Fruit fly (Drosophila melanogaster) whole organism, embryonic: Measurements from ENCODE around the gene Lgr1.
A peak's percentile ranks its signal among the peaks of the same experiment; 100 is the strongest.

ENCODE experiments used
- Ada2b ChIP-seq: fragments of 200-800 bp; sonication (Bioruptor generic); IDR thresholded peaks from 2 replicates; pipeline ENCODE4 v1.3.6; 2022; ENCODE audit warnings: missing biosample characterization, missing genetic modification characterization
- Awh ChIP-seq: fragments of 200-800 bp; sonication (Bioruptor generic); IDR thresholded peaks from 2 replicates; pipeline ENCODE4, ENCODE4 v1.3.6; 2022; ENCODE audit warnings: missing biosample characterization, missing genetic modification characterization
- CG10267 ChIP-seq: fragments of 200-800 bp; sonication (Bioruptor generic); optimal IDR thresholded peaks from 2 replicates; lab custom pipeline; 2018; ENCODE audit warnings: missing biosample characterization, mild to moderate bottlenecking, missing genetic modification characterization, moderate library complexity
- CG10462 ChIP-seq: fragments of 200-800 bp; sonication (Bioruptor generic); optimal IDR thresholded peaks from 2 replicates; lab custom pipeline; 2016; ENCODE audit warnings: missing biosample characterization, missing genetic modification characterization
- CG1233 ChIP-seq: fragments of 200-800 bp; sonication (Bioruptor generic); optimal IDR thresholded peaks from 4 replicates; lab custom pipeline; 2018; ENCODE audit warnings: missing biosample characterization, mild to moderate bottlenecking, missing genetic modification characterization
- CG12659 ChIP-seq: fragments of 200-800 bp; sonication (Bioruptor generic); optimal IDR thresholded peaks from 3 replicates; lab custom pipeline; 2017; ENCODE audit warnings: mild to moderate bottlenecking, missing biosample characterization, missing genetic modification reagents, missing genetic modification characterization
- CG14014 ChIP-seq: fragments of 200-800 bp; sonication (Bioruptor generic); IDR thresholded peaks from 2 replicates; pipeline ENCODE4 v1.3.6; 2022; ENCODE audit warnings: missing biosample characterization, missing genetic modification characterization
- CG1529 ChIP-seq: fragments of 200-800 bp; sonication (Bioruptor generic); optimal IDR thresholded peaks from 3 replicates; lab custom pipeline; 2018; ENCODE audit warnings: missing biosample characterization, missing genetic modification characterization
- CG15479 ChIP-seq: fragments of 200-800 bp; sonication (Bioruptor generic); optimal IDR thresholded peaks from 3 replicates; lab custom pipeline; 2019; ENCODE audit warnings: missing biosample characterization, mild to moderate bottlenecking, missing genetic modification characterization, moderate library complexity
- CG16815 ChIP-seq: fragments of 200-800 bp; sonication (Bioruptor generic); optimal IDR thresholded peaks from 3 replicates; lab custom pipeline; 2017; ENCODE audit warnings: missing biosample characterization, mild to moderate bottlenecking, missing genetic modification characterization
- CG17829 ChIP-seq: fragments of 200-800 bp; optimal IDR thresholded peaks from 2 replicates; lab custom pipeline; 2019; ENCODE audit warnings: missing biosample characterization, mild to moderate bottlenecking, missing genetic modification characterization, moderate library complexity
- CG2116 ChIP-seq: fragments of 200-800 bp; sonication (Bioruptor generic); optimal IDR thresholded peaks from 3 replicates; lab custom pipeline; 2018; ENCODE audit warnings: missing biosample characterization, mild to moderate bottlenecking, missing genetic modification characterization
- CG2875 ChIP-seq: fragments of 200-800 bp; sonication (Bioruptor generic); optimal IDR thresholded peaks from 2 replicates; lab custom pipeline; 2017; ENCODE audit warnings: missing biosample characterization, mild to moderate bottlenecking, missing genetic modification characterization, missing genetic modification reagents
- CG30403 ChIP-seq: fragments of 200-800 bp; sonication (Bioruptor generic); optimal IDR thresholded peaks from 3 replicates; lab custom pipeline; 2016; ENCODE audit warnings: missing biosample characterization, missing genetic modification characterization
- CG31365 ChIP-seq: fragments of 200-800 bp; sonication (Bioruptor generic); optimal IDR thresholded peaks from 2 replicates; lab custom pipeline; 2018; ENCODE audit warnings: missing biosample characterization, mild to moderate bottlenecking, missing genetic modification characterization
- CG32772 ChIP-seq: fragments of 200-800 bp; sonication (Bioruptor generic); IDR thresholded peaks from 2 replicates; pipeline ENCODE4 v1.3.6; 2022; ENCODE audit warnings: missing biosample characterization, missing genetic modification characterization
- CG4854 ChIP-seq: fragments of 200-800 bp; sonication (Bioruptor generic); optimal IDR thresholded peaks from 2 replicates; lab custom pipeline; 2016; ENCODE audit warnings: missing biosample characterization, missing genetic modification characterization, inconsistent platforms
- CG5245 ChIP-seq: fragments of 200-800 bp; sonication (Bioruptor generic); optimal IDR thresholded peaks from 3 replicates; lab custom pipeline; 2016; ENCODE audit warnings: missing biosample characterization, missing genetic modification characterization
- CG6254 ChIP-seq: fragments of 200-800 bp; sonication (Bioruptor generic); optimal IDR thresholded peaks from 3 replicates; lab custom pipeline; 2017; ENCODE audit warnings: mild to moderate bottlenecking, missing biosample characterization, missing genetic modification reagents, missing genetic modification characterization
- CG7839 ChIP-seq: fragments of 200-800 bp; sonication (Bioruptor generic); optimal IDR thresholded peaks from 3 replicates; lab custom pipeline; 2018; ENCODE audit warnings: missing biosample characterization, mild to moderate bottlenecking, missing genetic modification characterization, moderate library complexity
- CG8281 ChIP-seq: fragments of 200-800 bp; sonication (Bioruptor generic); optimal IDR thresholded peaks from 2 replicates; lab custom pipeline; 2018; ENCODE audit warnings: missing biosample characterization, mild to moderate bottlenecking, missing genetic modification characterization, moderate library complexity
- CG8388 ChIP-seq: fragments of 200-800 bp; sonication (Bioruptor generic); optimal IDR thresholded peaks from 2 replicates; lab custom pipeline; 2019; ENCODE audit warnings: missing biosample characterization, mild to moderate bottlenecking, missing genetic modification characterization, moderate library complexity
- CG8478 ChIP-seq: fragments of >200 bp; optimal IDR thresholded peaks from 2 replicates; lab custom pipeline; 2018
- CG8924 ChIP-seq: fragments of 200-800 bp; optimal IDR thresholded peaks from 3 replicates; lab custom pipeline; 2019; ENCODE audit warnings: missing biosample characterization, mild to moderate bottlenecking, missing genetic modification characterization, moderate library complexity
- CG8944 ChIP-seq: fragments of 200-800 bp; sonication (Bioruptor generic); optimal IDR thresholded peaks from 3 replicates; lab custom pipeline; 2016; ENCODE audit warnings: missing biosample characterization, missing genetic modification characterization
- CG9215 ChIP-seq: fragments of 200-800 bp; sonication (Bioruptor generic); IDR thresholded peaks from 2 replicates; pipeline ENCODE4 v1.3.6; 2022; ENCODE audit warnings: missing biosample characterization, missing genetic modification characterization
- CG9727 ChIP-seq: fragments of 200-800 bp; sonication (Bioruptor generic); optimal IDR thresholded peaks from 3 replicates; lab custom pipeline; 2017; ENCODE audit warnings: missing biosample characterization, mild to moderate bottlenecking, missing genetic modification characterization
- Doc3 ChIP-seq: fragments of 200-800 bp; sonication (Bioruptor generic); IDR thresholded peaks from 3 replicates; pipeline ENCODE4 v1.3.6; 2022; ENCODE audit warnings: missing biosample characterization, missing genetic modification characterization; ENCODE audit not compliant: partially characterized antibody
- Dref ChIP-seq: fragments of 200-800 bp; sonication (Bioruptor generic); IDR thresholded peaks from 2 replicates; pipeline ENCODE4 v1.3.6; 2022; ENCODE audit warnings: missing biosample characterization, missing genetic modification characterization
- Hmr ChIP-seq: fragments of 200-800 bp; sonication (Bioruptor generic); optimal IDR thresholded peaks from 3 replicates; lab custom pipeline; 2017; ENCODE audit warnings: mild to moderate bottlenecking, missing biosample characterization, missing genetic modification reagents, missing genetic modification characterization
- Hr51 ChIP-seq, 2 experiments: fragments of 200-800 bp; sonication (Bioruptor generic); optimal IDR thresholded peaks; 2 replicates in 1 of 2; 3 replicates in 1 of 2; lab custom pipeline; 2016 to 2018; ENCODE audit warnings: missing biosample characterization in 2 of 2, missing genetic modification characterization in 2 of 2, mild to moderate bottlenecking in 1 of 2, moderate library complexity in 1 of 2
- Hr78 ChIP-seq, 2 experiments: fragments of 200-800 bp in 1 of 2; fragments of >200 bp in 1 of 2; sonication (Bioruptor generic) in 1 of 2; optimal IDR thresholded peaks; 2 replicates each; lab custom pipeline; 2017 to 2019; ENCODE audit warnings: missing biosample characterization in 2 of 2, missing genetic modification characterization in 2 of 2, mild to moderate bottlenecking in 1 of 2, moderate library complexity in 1 of 2
- Max ChIP-seq: fragments of 200-800 bp; sonication (Bioruptor generic); optimal IDR thresholded peaks from 2 replicates; lab custom pipeline; 2016; ENCODE audit warnings: missing biosample characterization, mild to moderate bottlenecking, missing genetic modification characterization
- Usf ChIP-seq: fragments of 200-800 bp; sonication (Bioruptor generic); optimal IDR thresholded peaks from 2 replicates; lab custom pipeline; 2017; ENCODE audit warnings: missing genotype, missing biosample characterization, missing genetic modification characterization
- Vsx1 ChIP-seq: fragments of 200-800 bp; sonication (Bioruptor generic); optimal IDR thresholded peaks from 2 replicates; lab custom pipeline; 2017; ENCODE audit warnings: missing biosample characterization, mild to moderate bottlenecking, missing genetic modification characterization, missing genetic modification reagents
- bsh ChIP-seq, 2 experiments: fragments of 200-800 bp; sonication (Bioruptor generic); optimal IDR thresholded peaks; 2 replicates each; lab custom pipeline; 2017 to 2018; ENCODE audit warnings: mild to moderate bottlenecking in 2 of 2, missing biosample characterization in 2 of 2, missing genetic modification characterization in 2 of 2, moderate library complexity in 1 of 2
- croc ChIP-seq: fragments of 200-800 bp; sonication (Bioruptor generic); conservative IDR thresholded peaks from 3 replicates; pipeline ENCODE4 v1.3.6; 2022; ENCODE audit warnings: missing biosample characterization, missing genetic modification characterization
- eyg ChIP-seq: fragments of 200-800 bp; sonication (Bioruptor generic); optimal IDR thresholded peaks from 3 replicates; lab custom pipeline; 2016; ENCODE audit warnings: missing biosample characterization, missing genetic modification characterization
- gcm ChIP-seq: fragments of 200-800 bp; sonication (Bioruptor generic); optimal IDR thresholded peaks from 2 replicates; lab custom pipeline; 2019; ENCODE audit warnings: missing biosample characterization, mild to moderate bottlenecking, missing genetic modification characterization, moderate library complexity
- hkb ChIP-seq, 2 experiments: fragments of 200-800 bp in 1 of 2; fragments of >200 bp in 1 of 2; sonication (Bioruptor generic) in 1 of 2; IDR thresholded peaks in 1 of 2; optimal IDR thresholded peaks in 1 of 2; 2 replicates each; pipeline versions ENCODE4 v1.3.6 to Lab custom; 2017 to 2022; ENCODE audit warnings: missing biosample characterization in 1 of 2, missing genetic modification characterization in 1 of 2
- kay ChIP-seq: fragments of 200-800 bp; sonication (Bioruptor generic); optimal IDR thresholded peaks from 2 replicates; lab custom pipeline; 2016; ENCODE audit warnings: missing biosample characterization, missing genetic modification characterization
- knrl ChIP-seq: fragments of 200-800 bp; sonication (Bioruptor generic); IDR thresholded peaks from 3 replicates; pipeline ENCODE4 v1.3.6; 2022; ENCODE audit warnings: missing biosample characterization, missing genetic modification characterization; ENCODE audit not compliant: partially characterized antibody
- mam ChIP-seq: fragments of 200-800 bp; sonication (Bioruptor generic); optimal IDR thresholded peaks from 3 replicates; lab custom pipeline; 2016; ENCODE audit warnings: missing biosample characterization, missing genetic modification characterization
- odd ChIP-seq: fragments of 200-800 bp; sonication (Bioruptor generic); optimal IDR thresholded peaks from 2 replicates; lab custom pipeline; 2017; ENCODE audit warnings: missing biosample characterization, mild to moderate bottlenecking, missing genetic modification characterization
- pros ChIP-seq: fragments of 200-800 bp; sonication (Bioruptor generic); optimal IDR thresholded peaks from 3 replicates; lab custom pipeline; 2019; ENCODE audit warnings: missing biosample characterization, mild to moderate bottlenecking, missing genetic modification characterization, moderate library complexity
- run ChIP-seq: fragments of 200-800 bp; sonication (Bioruptor generic); optimal IDR thresholded peaks from 3 replicates; lab custom pipeline; 2018; ENCODE audit warnings: missing biosample characterization, mild to moderate bottlenecking, missing genetic modification characterization
- tin ChIP-seq: fragments of 200-800 bp; sonication (Bioruptor generic); optimal IDR thresholded peaks from 3 replicates; lab custom pipeline; 2016; ENCODE audit warnings: missing biosample characterization, missing genetic modification characterization
- zen ChIP-seq: fragments of 200-800 bp; sonication (Bioruptor generic); optimal IDR thresholded peaks from 3 replicates; lab custom pipeline; 2018; ENCODE audit warnings: missing biosample characterization, mild to moderate bottlenecking, missing genetic modification characterization, moderate library complexity

The Lgr1 gene

DNA sequence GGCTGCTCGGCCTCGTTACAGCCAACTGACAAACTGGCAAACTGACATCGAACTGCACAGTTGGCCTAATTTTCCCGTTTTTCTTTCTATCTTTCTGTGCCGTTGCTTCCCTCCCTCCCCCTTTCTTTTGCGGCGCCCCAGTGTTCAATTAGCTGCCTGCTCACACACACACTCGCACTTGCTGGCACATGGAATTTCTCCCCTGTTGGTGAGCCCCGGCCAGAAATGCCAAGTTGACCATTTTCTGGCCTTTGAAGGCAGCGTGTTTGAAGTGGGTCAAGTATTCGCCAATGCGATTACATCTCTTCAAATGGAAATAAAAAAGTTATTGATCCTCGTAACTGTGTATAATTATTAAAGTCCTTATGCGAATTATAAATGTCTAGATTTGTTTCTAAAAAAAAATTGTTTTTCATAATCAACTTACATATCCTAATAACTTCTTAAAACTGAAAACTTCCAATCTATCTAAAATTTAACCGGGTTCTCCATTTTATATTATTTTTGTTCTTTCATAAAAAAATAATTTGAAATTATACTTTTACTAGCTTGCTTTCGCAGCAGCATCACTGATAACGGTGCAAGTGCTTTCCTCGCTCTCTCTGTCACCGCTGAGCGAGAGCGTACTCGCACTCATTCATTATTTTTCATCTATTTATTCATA is 44.8 kb upstream of the Lgr1 start (continued):
- TF ChIP-seq run (tag; lab: Kevin White, UChicago) (no peak), CG4854 (GFP tag; lab: Kevin White, UChicago) (no peak), CG9727 (GFP tag; lab: Kevin White, UChicago) (peak; percentile 64), Hmr (GFP tag; lab: Kevin White, UChicago) (peak; percentile 35), CG8281 (tag; lab: Kevin White, UChicago) (no peak), CG31365 (tag; lab: Kevin White, UChicago) (no peak), CG32772 (GFP tag; lab: Robert Waterston, UW) (no peak), CG2116 (GFP tag; lab: Kevin White, UChicago) (peak; percentile 19), CG1233 (GFP tag; lab: Kevin White, UChicago) (peak; percentile 34), zen (tag; lab: Kevin White, UChicago) (peak; percentile 54), kay (GFP tag; lab: Kevin White, UChicago) (no peak), Max (peak; percentile 39), mam (GFP tag; lab: Kevin White, UChicago) (peak; percentile 4), hkb (optimal IDR thresholded peaks at IDR 0.05; lab: Kevin White, UChicago) (peak; percentile 39), hkb (GFP tag; IDR thresholded peaks at IDR 0.05; lab: Robert Waterston, UW) (no peak), CG12659 (peak; percentile 43), CG6254 (GFP tag; lab: Kevin White, UChicago) (peak; percentile 48), Awh (GFP tag; lab: Robert Waterston, UW) (peak; percentile 23; the same call in 1 of the 2 replicates), CG15479 (GFP tag; lab: Kevin White, UChicago) (no peak), Hr78 (GFP tag; optimal IDR thresholded peaks at IDR 0.05; lab: Kevin White, UChicago) (peak in 1 of 2 experiments; percentile 7), CG8924 (tag; lab: Kevin White, UChicago) (peak; percentile 40), CG8478 (lab: Kevin White, UChicago) (no peak), Hr51 (GFP tag; optimal IDR thresholded peaks at IDR 0.05; lab: Kevin White, UChicago) (peak in 1 of 2 experiments; percentile 51), Dref (GFP tag; lab: Robert Waterston, UW) (no peak), CG1529 (GFP tag; lab: Kevin White, UChicago) (peak; percentile 43), CG14014 (GFP tag; lab: Robert Waterston, UW) (no peak), CG5245 (GFP tag; lab: Kevin White, UChicago) (no peak), odd (GFP tag; lab: Kevin White, UChicago) (peak; percentile 53), pros (GFP tag; lab: Kevin White, UChicago) (peak; percentile 30), CG2875 (GFP tag; lab: Kevin White, UChicago) (peak; percentile 48), Usf (GFP tag; lab: Kevin White, UChicago) (no peak), CG10267 (tag; lab: Kevin White, UChicago) (peak; percentile 44), bsh (GFP tag; optimal IDR thresholded peaks at IDR 0.05; lab: Kevin White, UChicago) (peak in 1 of 2 experiments; percentile 39), CG7839 (tag; lab: Kevin White, UChicago) (peak; percentile 50), CG30403 (GFP tag; lab: Kevin White, UChicago) (peak; percentile 74), knrl (GFP tag; lab: Robert Waterston, UW) (no peak), CG17829 (tag; lab: Kevin White, UChicago) (peak; percentile 49), gcm (GFP tag; lab: Kevin White, UChicago) (peak; percentile 9), CG10462 (peak; percentile 44), CG9215 (GFP tag; lab: Robert Waterston, UW) (no peak), Vsx1 (GFP tag; lab: Kevin White, UChicago) (peak; percentile 83), CG8388 (peak; percentile 52), Ada2b (GFP tag; lab: Robert Waterston, UW) (0 out of 2 replicates have a peak, but pooled peaks have one; percentile 13), tin (GFP tag; lab: Kevin White, UChicago) (peak; percentile 13), eyg (GFP tag; lab: Kevin White, UChicago) (no peak), CG8944 (GFP tag; lab: Kevin White, UChicago) (no peak), CG16815 (GFP tag; lab: Kevin White, UChicago) (peak; percentile 32), croc (GFP tag; lab: Robert Waterston, UW) (no peak), Doc3 (GFP tag; lab: Robert Waterston, UW) (no peak)
